Worm (Caenorhabditis elegans): Measurements from ENCODE around the gene F38E1.6.
A peak's percentile ranks its signal among the peaks of the same experiment; 100 is the strongest.

Gene F38E1.6

DNA sequence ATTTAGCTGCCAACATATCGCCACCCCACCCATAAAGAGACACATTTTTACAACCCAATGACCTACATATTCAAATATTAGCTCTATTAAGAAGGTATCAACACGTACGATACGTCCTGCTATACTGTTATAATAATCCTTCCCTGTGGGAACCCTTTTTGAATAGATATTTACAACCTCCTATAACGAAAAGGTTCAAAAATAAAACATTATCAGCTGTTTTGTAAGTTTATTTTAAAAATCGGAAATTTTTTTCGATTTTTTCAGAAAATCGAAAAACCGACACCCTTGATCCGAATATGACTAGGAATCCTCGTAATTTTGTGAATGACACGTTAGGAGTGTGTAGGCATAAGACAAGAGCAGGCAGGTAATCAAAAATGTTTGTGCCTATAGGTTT, 19.0 kb upstream of the F38E1.6 start, which contains the start of gene C08D8.7:
TSS of gene C08D8.7 (plus strand) at position 301 of the 400 bp plus-strand sequence.
- 0 out of 2 replicates have a peak, but pooled peaks have one; percentile 48 for TF ChIP-seq aptf-2 (GFP tag; conservative IDR thresholded peaks at IDR 0.05)

DNA sequence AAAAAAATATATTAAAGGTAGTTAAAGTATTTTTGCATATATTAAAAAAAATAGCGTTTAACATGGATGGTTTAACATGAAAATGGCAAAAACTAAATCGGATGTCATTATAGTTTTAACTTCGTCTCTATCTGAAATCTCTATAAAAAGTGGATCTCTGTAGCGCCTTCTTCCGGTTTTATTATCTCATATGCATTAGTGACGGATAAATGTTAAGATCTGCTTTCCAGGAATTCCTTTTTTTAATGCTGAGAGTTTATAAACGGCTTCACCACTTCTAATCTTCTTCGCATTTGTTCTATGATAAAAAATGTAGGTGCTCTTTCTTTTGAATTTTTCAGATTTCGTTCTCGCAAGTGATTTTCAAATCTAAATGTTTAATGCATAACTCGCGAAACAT, 17.5 kb upstream of the F38E1.6 start:
- no peak for TF ChIP-seq zfh-2 (GFP tag; conservative IDR thresholded peaks at IDR 0.05)
- no peak for TF ChIP-seq lsy-27 (tag; optimal IDR thresholded peaks at IDR 0.05; ENCODE audit: borderline replicate concordance, insufficient read depth)
- no peak for TF ChIP-seq bed-1 (GFP tag; IDR thresholded peaks at IDR 0.05)
- TF ChIP-seq gei-17 (GFP tag; optimal IDR thresholded peaks at IDR 0.05) = no peak
- TF ChIP-seq bed-2 (GFP tag; IDR thresholded peaks at IDR 0.05) = no peak
- no peak for TF ChIP-seq rcor-1 (GFP tag; IDR thresholded peaks at IDR 0.05)
- no peak for TF ChIP-seq hlh-26 (GFP tag; conservative IDR thresholded peaks at IDR 0.05)
- no peak for TF ChIP-seq nfya-2 (GFP tag; IDR thresholded peaks at IDR 0.05)
- no peak for TF ChIP-seq K11D2.4 (GFP tag; IDR thresholded peaks at IDR 0.05)
- no peak for TF ChIP-seq akir-1 (GFP tag; optimal IDR thresholded peaks at IDR 0.05)
- no peak for TF ChIP-seq lsl-1 (GFP tag; optimal IDR thresholded peaks at IDR 0.05)
- no peak for TF ChIP-seq snpc-4 (GFP tag; optimal IDR thresholded peaks at IDR 0.05)
- no peak for TF ChIP-seq snpc-4 (tag; optimal IDR thresholded peaks at IDR 0.05)
- no peak for TF ChIP-seq rpc-1 (optimal IDR thresholded peaks at IDR 0.05)
- no peak for TF ChIP-seq rpc-1 (tag; optimal IDR thresholded peaks at IDR 0.05)

DNA sequence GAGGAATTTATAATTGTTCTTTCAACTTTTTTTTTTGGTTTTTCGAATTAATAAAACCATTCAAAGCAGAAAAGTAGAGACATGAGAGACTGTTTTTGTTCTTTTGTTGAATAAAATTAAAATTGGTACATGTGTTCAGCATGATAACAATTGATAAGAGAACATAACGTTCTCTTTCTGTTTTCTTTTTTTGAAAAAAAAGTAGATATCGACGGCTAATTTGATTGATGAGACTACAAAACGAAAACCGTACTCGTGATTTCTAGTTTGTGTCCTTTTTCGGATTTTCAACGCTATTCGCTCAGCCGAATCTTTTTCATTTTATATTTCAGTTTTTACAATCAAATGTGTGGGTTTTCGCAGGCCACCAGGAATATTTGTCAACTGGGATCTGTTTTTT, 14.5 kb upstream of the F38E1.6 start, which contains the start of gene C08D8.1:
TSS of gene C08D8.1 (plus strand) at position 324 of the 400 bp plus-strand sequence.
- TF ChIP-seq gei-17 (GFP tag; optimal IDR thresholded peaks at IDR 0.05) (no peak), him-1 (tag; optimal IDR thresholded peaks at IDR 0.05) (no peak), zim-3 (tag; optimal IDR thresholded peaks at IDR 0.05) (no peak), lin-35 (GFP tag; optimal IDR thresholded peaks at IDR 0.05) (no peak), ceh-40 (GFP tag; IDR thresholded peaks at IDR 0.05) (no peak), lsl-1 (GFP tag; optimal IDR thresholded peaks at IDR 0.05) (no peak), madf-10 (tag; optimal IDR thresholded peaks at IDR 0.05) (no peak), die-1 (tag; optimal IDR thresholded peaks at IDR 0.05) (no peak), attf-3 (GFP tag; conservative IDR thresholded peaks at IDR 0.05) (no peak), ztf-26 (tag; optimal IDR thresholded peaks at IDR 0.05) (no peak), dpl-1 (GFP tag; optimal IDR thresholded peaks at IDR 0.05) (no peak), K12H6.12 (tag; optimal IDR thresholded peaks at IDR 0.05) (no peak), tlf-1 (GFP tag; optimal IDR thresholded peaks at IDR 0.05) (no peak), K11D2.4 (GFP tag; IDR thresholded peaks at IDR 0.05) (no peak)

DNA sequence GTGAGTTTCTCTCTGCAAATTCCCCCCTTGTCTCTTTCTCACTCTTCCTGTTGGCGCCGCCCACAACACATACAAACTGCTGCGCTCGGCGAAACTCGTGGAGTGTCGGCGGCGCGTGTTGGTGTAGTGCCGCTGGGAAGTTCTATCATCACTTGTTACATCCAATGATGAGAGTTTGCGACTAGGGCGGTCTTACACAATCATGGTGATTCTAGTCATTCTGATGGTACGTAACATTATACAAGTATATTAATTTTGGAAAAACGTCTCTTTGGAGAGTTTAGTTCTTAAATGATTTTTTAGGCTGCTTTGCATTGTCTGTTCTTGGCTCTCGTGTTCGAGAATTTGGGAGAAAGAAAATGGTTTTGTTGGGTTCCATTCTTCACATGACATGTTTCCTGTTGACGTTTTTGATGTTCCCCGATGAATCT, 10.9 kb upstream of the F38E1.6 start:
- peak; percentile 92 for TF ChIP-seq nfyb-1 (GFP tag; IDR thresholded peaks at IDR 0.05)
- no peak for TF ChIP-seq lag-1 (GFP tag; IDR thresholded peaks at IDR 0.05)
- peak; percentile 99 for TF ChIP-seq snpc-3.4 (tag; optimal IDR thresholded peaks at IDR 0.05)
- TF ChIP-seq rcor-1 (GFP tag; IDR thresholded peaks at IDR 0.05) = peak; percentile 95
- peak; percentile 49 for TF ChIP-seq mes-4 (tag; optimal IDR thresholded peaks at IDR 0.05)
- TF ChIP-seq ceh-27 (GFP tag; optimal IDR thresholded peaks at IDR 0.05) = peak; percentile 67
- TF ChIP-seq hrde-1 (tag; optimal IDR thresholded peaks at IDR 0.05; ENCODE audit: borderline replicate concordance) = peak; percentile 89
- peak; percentile 84 for TF ChIP-seq lin-54 (GFP tag; optimal IDR thresholded peaks at IDR 0.05)
- TF ChIP-seq repo-1 (tag; optimal IDR thresholded peaks at IDR 0.05) = peak; percentile 85
- TF ChIP-seq lsy-27 (tag; optimal IDR thresholded peaks at IDR 0.05; ENCODE audit: borderline replicate concordance, insufficient read depth) = no peak
- TF ChIP-seq B0035.1 (tag; optimal IDR thresholded peaks at IDR 0.05) = peak; percentile 15
- TF ChIP-seq nhr-120 (GFP tag; IDR thresholded peaks at IDR 0.05) = no peak
- TF ChIP-seq C06A6.2 (GFP tag; conservative IDR thresholded peaks at IDR 0.05) = 0 out of 2 replicates have a peak, but pooled peaks have one; percentile 25
- TF ChIP-seq aptf-2 (GFP tag; conservative IDR thresholded peaks at IDR 0.05) = peak; percentile 92
- peak; percentile 65; the same call in 1 of the 2 replicates for TF ChIP-seq K11D2.4 (GFP tag; IDR thresholded peaks at IDR 0.05)
- TF ChIP-seq ztf-26 (tag; optimal IDR thresholded peaks at IDR 0.05) = no peak
- no peak for TF ChIP-seq unc-62 (GFP tag; optimal IDR thresholded peaks at IDR 0.05)
- no peak for TF ChIP-seq ztf-6 (GFP tag; IDR thresholded peaks at IDR 0.05)
- peak; percentile 81 for TF ChIP-seq lin-40 (tag; optimal IDR thresholded peaks at IDR 0.05)
- TF ChIP-seq hlh-26 (GFP tag; conservative IDR thresholded peaks at IDR 0.05) = no peak
- TF ChIP-seq akir-1 (GFP tag; optimal IDR thresholded peaks at IDR 0.05) = peak; percentile 68
- peak; percentile 66 for TF ChIP-seq madf-8 (GFP tag; conservative IDR thresholded peaks at IDR 0.05)
- TF ChIP-seq sea-2 (GFP tag; IDR thresholded peaks at IDR 0.05) = no peak

Measured in whole organism, young adult.